Worm (Caenorhabditis elegans) whole organism, mixed stage, embryonic: ENCODE measurements around the gene R02F2.5.
A peak's percentile ranks its signal among the peaks of the same experiment; 100 is the strongest.

Experiments
- blmp-1 ChIP-seq: fragments of 150-350 bp; optimal IDR thresholded peaks from 2 replicates; lab custom pipeline; 2014; ENCODE audit warnings: missing biosample characterization, missing genetic modification characterization
- cnd-1 ChIP-seq: fragments of 200-800 bp; sonication (Bioruptor generic); optimal IDR thresholded peaks from 2 replicates; lab custom pipeline; 2018; ENCODE audit warnings: mild to moderate bottlenecking, missing genetic modification characterization, missing compliant biosample characterization
- elt-1 ChIP-seq: sonication (generic microtip); optimal IDR thresholded peaks from 2 replicates; lab custom pipeline; 2017; ENCODE audit warnings: missing genetic modification characterization, mild to moderate bottlenecking, missing compliant biosample characterization, antibody characterized with exemption, moderate library complexity, borderline replicate concordance; ENCODE audit not compliant: insufficient read depth
- elt-3 ChIP-seq: fragments of 150-350 bp; optimal IDR thresholded peaks from 2 replicates; lab custom pipeline; 2014; ENCODE audit warnings: missing biosample characterization, missing genetic modification characterization
- mab-5 ChIP-seq: fragments of 150-350 bp; optimal IDR thresholded peaks from 2 replicates; lab custom pipeline; 2014; ENCODE audit warnings: missing biosample characterization, missing genetic modification characterization
- mep-1 ChIP-seq: fragments of 150-350 bp; optimal IDR thresholded peaks from 2 replicates; lab custom pipeline; 2017; ENCODE audit warnings: missing biosample characterization, missing genetic modification reagents, missing genetic modification characterization, inconsistent platforms
- nhr-237 ChIP-seq: fragments of 150-350 bp; optimal IDR thresholded peaks from 2 replicates; lab custom pipeline; 2014; ENCODE audit warnings: missing biosample characterization, missing genetic modification characterization
- nhr-76 ChIP-seq: sonication (generic microtip); optimal IDR thresholded peaks from 2 replicates; lab custom pipeline; 2017; ENCODE audit warnings: missing biosample characterization, missing genetic modification characterization
- snpc-4 ChIP-seq: fragments of 150-350 bp; optimal IDR thresholded peaks from 2 replicates; lab custom pipeline; 2014; ENCODE audit warnings: missing biosample characterization, missing genetic modification characterization
- sptf-1 ChIP-seq: sonication (generic microtip); optimal IDR thresholded peaks from 2 replicates; lab custom pipeline; 2017; ENCODE audit warnings: mild to moderate bottlenecking, missing genetic modification characterization, moderate library complexity, missing compliant biosample characterization
- unc-120 ChIP-seq: sonication (generic microtip); optimal IDR thresholded peaks from 2 replicates; lab custom pipeline; 2017; ENCODE audit warnings: missing genetic modification characterization, missing compliant biosample characterization; ENCODE audit not compliant: poor library complexity, severe bottlenecking
- unc-62 ChIP-seq: fragments of 150-350 bp; optimal IDR thresholded peaks from 2 replicates; lab custom pipeline; 2014; ENCODE audit warnings: missing biosample characterization, missing genetic modification reagents, missing genetic modification characterization

- no peak for TF ChIP-seq mab-5 (tag; lab: Kevin White, UChicago)
- TF ChIP-seq elt-3 (tag; lab: Kevin White, UChicago), result no peak
- no peak for TF ChIP-seq sptf-1 (tag; lab: Kevin White, UChicago)
- no peak for TF ChIP-seq elt-1 (tag; lab: Kevin White, UChicago)
- TF ChIP-seq cnd-1 (tag; lab: Kevin White, UChicago), result no peak
- no peak for TF ChIP-seq unc-120
- TF ChIP-seq blmp-1 (tag; lab: Kevin White, UChicago), result no peak
- TF ChIP-seq nhr-76 (tag; lab: Kevin White, UChicago), result no peak
- TF ChIP-seq snpc-4 (tag; lab: Kevin White, UChicago), result no peak
- no peak for TF ChIP-seq unc-62 (GFP tag; lab: Kevin White, UChicago)
- no peak for TF ChIP-seq nhr-237 (tag; lab: Kevin White, UChicago)
- TF ChIP-seq mep-1, result peak; percentile 21
Measured at ce11 chrIII:5498973-5499372, 19.9 kb downstream of the R02F2.5 start, which contains the start of gene R02F2.9.
